Fruit fly (Drosophila melanogaster): ENCODE measurements around the gene Cpr66D.

The Cpr66D gene

dm6 chr3L:8682551-8683375 is 42.5 kb downstream of the Cpr66D start (continued):
- TF ChIP-seq nerfin-1 (tag; optimal IDR thresholded peaks at IDR 0.05): no peak
- 0 out of 3 replicates have a peak, but pooled peaks have one; percentile 35 for TF ChIP-seq vnd (GFP tag; IDR thresholded peaks at IDR 0.05; ENCODE audit: partially characterized antibody)
- no peak for TF ChIP-seq Stat92E (GFP tag; optimal IDR thresholded peaks at IDR 0.05)
- TF ChIP-seq p53 (GFP tag; optimal IDR thresholded peaks at IDR 0.05): no peak
- no peak for TF ChIP-seq CG9876 (GFP tag; optimal IDR thresholded peaks at IDR 0.05)
- no peak for TF ChIP-seq CG18476 (GFP tag; optimal IDR thresholded peaks at IDR 0.05)
- TF ChIP-seq Nf-YA (GFP tag; IDR thresholded peaks at IDR 0.05): no peak
- no peak for TF ChIP-seq CG7357 (GFP tag; IDR thresholded peaks at IDR 0.05)
- no peak for TF ChIP-seq Lhr (GFP tag; optimal IDR thresholded peaks at IDR 0.05)
- TF ChIP-seq ttk (GFP tag; IDR thresholded peaks at IDR 0.05): 0 out of 2 replicates have a peak, but pooled peaks have one; percentile 6
- TF ChIP-seq Vsx1 (GFP tag; optimal IDR thresholded peaks at IDR 0.05): no peak
- no peak for TF ChIP-seq CG15601 (tag; optimal IDR thresholded peaks at IDR 0.05)
- TF ChIP-seq CG12659 (GFP tag; optimal IDR thresholded peaks at IDR 0.05): no peak
- TF ChIP-seq CG4707 (GFP tag; optimal IDR thresholded peaks at IDR 0.05): no peak
- no peak for TF ChIP-seq CG31441 (GFP tag; IDR thresholded peaks at IDR 0.05)
- TF ChIP-seq CG11456 (GFP tag; IDR thresholded peaks at IDR 0.05): no peak
- no peak for TF ChIP-seq gfzf (GFP tag; optimal IDR thresholded peaks at IDR 0.05)
- no peak for TF ChIP-seq CG9215 (GFP tag; IDR thresholded peaks at IDR 0.05)
- TF ChIP-seq Ets97D (GFP tag; optimal IDR thresholded peaks at IDR 0.05): no peak
- TF ChIP-seq amos (GFP tag; IDR thresholded peaks at IDR 0.05; ENCODE audit: partially characterized antibody): no peak
- TF ChIP-seq CG42726 (GFP tag; IDR thresholded peaks at IDR 0.05; ENCODE audit: partially characterized antibody): no peak
- TF ChIP-seq oc (tag; optimal IDR thresholded peaks at IDR 0.05): no peak
- no peak for TF ChIP-seq maf-S (GFP tag; optimal IDR thresholded peaks at IDR 0.05)
- TF ChIP-seq dpn (GFP tag; optimal IDR thresholded peaks at IDR 0.05): no peak
- TF ChIP-seq Camta (GFP tag; optimal IDR thresholded peaks at IDR 0.05): no peak
- TF ChIP-seq fd102C (GFP tag; optimal IDR thresholded peaks at IDR 0.05): no peak
- peak; percentile 7 for TF ChIP-seq phol (tag; optimal IDR thresholded peaks at IDR 0.05)
- TF ChIP-seq trem (tag; optimal IDR thresholded peaks at IDR 0.05): no peak
- TF ChIP-seq sens-2 (GFP tag; IDR thresholded peaks at IDR 0.05): 0 out of 2 replicates have a peak, but pooled peaks have one; percentile 42
- no peak for TF ChIP-seq CG12155 (GFP tag; optimal IDR thresholded peaks at IDR 0.05)
- TF ChIP-seq Sin3A (optimal IDR thresholded peaks at IDR 0.05): no peak
- no peak for TF ChIP-seq CG10431 (GFP tag; optimal IDR thresholded peaks at IDR 0.05)
- TF ChIP-seq CG13123 (GFP tag; optimal IDR thresholded peaks at IDR 0.05): no peak
- TF ChIP-seq CG15269 (tag; optimal IDR thresholded peaks at IDR 0.05): no peak
- TF ChIP-seq CG17186 (GFP tag; optimal IDR thresholded peaks at IDR 0.05): no peak
- TF ChIP-seq YL-1 (GFP tag; optimal IDR thresholded peaks at IDR 0.05): no peak
- no peak for TF ChIP-seq CG6689 (GFP tag; IDR thresholded peaks at IDR 0.05)
- no peak for TF ChIP-seq CG12299 (tag; optimal IDR thresholded peaks at IDR 0.05)
- no peak for TF ChIP-seq CG8924 (tag; optimal IDR thresholded peaks at IDR 0.05)
- TF ChIP-seq ara (GFP tag; IDR thresholded peaks at IDR 0.05): no peak
- TF ChIP-seq row (GFP tag; IDR thresholded peaks at IDR 0.05): no peak
- TF ChIP-seq ci (GFP tag; IDR thresholded peaks at IDR 0.05): no peak
- no peak for TF ChIP-seq stwl (tag; optimal IDR thresholded peaks at IDR 0.05)
- no peak for TF ChIP-seq CG32772 (GFP tag; IDR thresholded peaks at IDR 0.05)
- TF ChIP-seq disco-r (GFP tag; optimal IDR thresholded peaks at IDR 0.05): no peak
- no peak for TF ChIP-seq psq (GFP tag; optimal IDR thresholded peaks at IDR 0.05)
- no peak for TF ChIP-seq sob (GFP tag; IDR thresholded peaks at IDR 0.05)
- TF ChIP-seq CG4820 (GFP tag; optimal IDR thresholded peaks at IDR 0.05): no peak
- TF ChIP-seq CG9609 (GFP tag; optimal IDR thresholded peaks at IDR 0.05): no peak
- peak; percentile 17 for TF ChIP-seq mirr (GFP tag; optimal IDR thresholded peaks at IDR 0.05)
